Worm (Caenorhabditis elegans) whole organism, L1 larva: Measurements from ENCODE around the gene adm-2.

Experiments
- C04F5.9 ChIP-seq: sonication (generic microtip); optimal IDR thresholded peaks from 2 replicates; lab custom pipeline; 2016; ENCODE audit warnings: missing genetic modification characterization, missing compliant biosample characterization
- F16B12.6 ChIP-seq: fragments of 150-350 bp; optimal IDR thresholded peaks from 2 replicates; lab custom pipeline; 2014; ENCODE audit warnings: missing biosample characterization, missing genetic modification characterization
- aly-2 ChIP-seq: fragments of 150-350 bp; optimal IDR thresholded peaks from 2 replicates; lab custom pipeline; 2014; ENCODE audit warnings: missing biosample characterization, missing genetic modification characterization
- ama-1 ChIP-seq: fragments of 150-350 bp; optimal IDR thresholded peaks from 2 replicates; lab custom pipeline; 2014
- ceh-63 ChIP-seq: fragments of 200-800 bp; sonication (Bioruptor generic); optimal IDR thresholded peaks from 2 replicates; lab custom pipeline; 2018; ENCODE audit warnings: mild to moderate bottlenecking, missing genetic modification characterization, missing compliant biosample characterization
- ceh-8 ChIP-seq: fragments of 200-800 bp; sonication (Bioruptor generic); optimal IDR thresholded peaks from 2 replicates; lab custom pipeline; 2018; ENCODE audit warnings: mild to moderate bottlenecking, missing genetic modification characterization, moderate library complexity, missing compliant biosample characterization
- ceh-82 ChIP-seq, 3 experiments: fragments of 150-350 bp in 1 of 3; sonication (generic microtip) in 2 of 3; optimal IDR thresholded peaks; 2 replicates each; lab custom pipeline; 2014 to 2017; ENCODE audit warnings: missing biosample characterization in 3 of 3, missing genetic modification characterization in 3 of 3
- ceh-88 ChIP-seq: fragments of 200-800 bp; sonication (Bioruptor generic); IDR thresholded peaks from 2 replicates; pipeline ENCODE4 v1.3.6; 2022; ENCODE audit warnings: missing genetic modification characterization, missing compliant biosample characterization
- dpl-1 ChIP-seq, 3 experiments: fragments of 150-350 bp in 2 of 3; sonication (generic microtip) in 1 of 3; optimal IDR thresholded peaks; 2 replicates each; lab custom pipeline; 2014 to 2017; ENCODE audit warnings: missing biosample characterization in 3 of 3, missing genetic modification characterization in 3 of 3, missing genetic modification reagents in 3 of 3
- dsc-1 ChIP-seq: sonication (generic microtip); optimal IDR thresholded peaks from 2 replicates; lab custom pipeline; 2016; ENCODE audit warnings: mild to moderate bottlenecking, missing genetic modification characterization, missing compliant biosample characterization
- efl-3 ChIP-seq: fragments of 200-800 bp; sonication (Bioruptor generic); optimal IDR thresholded peaks from 2 replicates; lab custom pipeline; 2018; ENCODE audit warnings: mild to moderate bottlenecking, missing genetic modification characterization, missing compliant biosample characterization
- egl-13 ChIP-seq: sonication (generic microtip); optimal IDR thresholded peaks from 2 replicates; lab custom pipeline; 2016; ENCODE audit warnings: missing genotype, missing genetic modification reagents, missing genetic modification characterization, missing compliant biosample characterization
- elt-2 ChIP-seq: sonication (generic microtip); optimal IDR thresholded peaks from 2 replicates; lab custom pipeline; 2016; ENCODE audit warnings: missing genetic modification characterization, mild to moderate bottlenecking, inconsistent platforms, missing compliant biosample characterization, missing genetic modification reagents
- elt-3 ChIP-seq, 6 experiments: fragments of 150-350 bp in 1 of 6; sonication (generic microtip); optimal IDR thresholded peaks; 2 replicates each; lab custom pipeline; 2017 to 2018; ENCODE audit warnings: missing biosample characterization in 6 of 6, missing genetic modification characterization in 6 of 6, inconsistent platforms in 1 of 6
- ets-5 ChIP-seq: fragments of 200-800 bp; sonication (Bioruptor generic); IDR thresholded peaks from 2 replicates; pipeline ENCODE4 v1.3.6; 2022; ENCODE audit warnings: missing genetic modification characterization, missing compliant biosample characterization
- fkh-10 ChIP-seq: sonication (generic microtip); optimal IDR thresholded peaks from 2 replicates; lab custom pipeline; 2017; ENCODE audit warnings: missing biosample characterization, missing genetic modification reagents, missing genetic modification characterization
- fkh-4 ChIP-seq: sonication (generic microtip); optimal IDR thresholded peaks from 2 replicates; lab custom pipeline; 2016; ENCODE audit warnings: missing compliant biosample characterization, missing genetic modification characterization, borderline replicate concordance
- hlh-17 ChIP-seq: fragments of 200-800 bp; sonication (Bioruptor generic); optimal IDR thresholded peaks from 2 replicates; lab custom pipeline; 2018; ENCODE audit warnings: missing genetic modification characterization, mild to moderate bottlenecking, missing compliant biosample characterization, moderate library complexity, borderline replicate concordance
- hlh-4 ChIP-seq: sonication (generic microtip); optimal IDR thresholded peaks from 2 replicates; lab custom pipeline; 2016; ENCODE audit warnings: mild to moderate bottlenecking, missing genetic modification characterization, missing compliant biosample characterization
- irx-1 ChIP-seq: sonication (generic microtip); optimal IDR thresholded peaks from 2 replicates; lab custom pipeline; 2016; ENCODE audit warnings: missing genetic modification characterization, missing compliant biosample characterization
- jun-1 ChIP-seq: fragments of 150-350 bp; optimal IDR thresholded peaks from 2 replicates; lab custom pipeline; 2014; ENCODE audit warnings: missing biosample characterization, missing genetic modification reagents, missing genetic modification characterization
- lin-13 ChIP-seq: fragments of 150-350 bp; optimal IDR thresholded peaks from 2 replicates; lab custom pipeline; 2014; ENCODE audit warnings: missing biosample characterization, missing genetic modification reagents, missing genetic modification characterization
- lir-3 ChIP-seq: sonication (generic microtip); optimal IDR thresholded peaks from 2 replicates; lab custom pipeline; 2016; ENCODE audit warnings: mild to moderate bottlenecking, missing genetic modification characterization, moderate library complexity, missing compliant biosample characterization; ENCODE audit not compliant: poor library complexity
- lsy-2 ChIP-seq, 2 experiments: fragments of 150-350 bp; optimal IDR thresholded peaks; 2 replicates each; lab custom pipeline; 2014; ENCODE audit warnings: missing biosample characterization in 2 of 2, missing genetic modification characterization in 2 of 2
- mab-9 ChIP-seq: fragments of 200-800 bp; sonication (Bioruptor generic); IDR thresholded peaks from 2 replicates; pipeline ENCODE4 v1.3.6; 2022; ENCODE audit warnings: missing genetic modification reagents, missing genetic modification characterization, missing compliant biosample characterization
- mef-2 ChIP-seq: fragments of 150-350 bp; optimal IDR thresholded peaks from 2 replicates; lab custom pipeline; 2014; ENCODE audit warnings: missing biosample characterization, missing genetic modification characterization
- mep-1 ChIP-seq: fragments of 150-350 bp; optimal IDR thresholded peaks from 2 replicates; lab custom pipeline; 2014; ENCODE audit warnings: missing biosample characterization, missing genetic modification characterization
- nhr-11 ChIP-seq: fragments of 150-350 bp; optimal IDR thresholded peaks from 2 replicates; lab custom pipeline; 2014; ENCODE audit warnings: missing biosample characterization, missing genetic modification characterization
- nhr-12 ChIP-seq: sonication (generic microtip); optimal IDR thresholded peaks from 2 replicates; lab custom pipeline; 2017; ENCODE audit warnings: missing biosample characterization, missing genetic modification characterization
- nhr-20 ChIP-seq: sonication (generic microtip); optimal IDR thresholded peaks from 2 replicates; lab custom pipeline; 2016; ENCODE audit warnings: mild to moderate bottlenecking, missing genetic modification characterization, missing compliant biosample characterization
- nhr-237 ChIP-seq: fragments of 150-350 bp; optimal IDR thresholded peaks from 2 replicates; lab custom pipeline; 2014; ENCODE audit warnings: missing biosample characterization, missing genetic modification characterization
- nhr-71 ChIP-seq: sonication (generic microtip); optimal IDR thresholded peaks from 2 replicates; lab custom pipeline; 2016; ENCODE audit warnings: mild to moderate bottlenecking, missing genetic modification characterization, moderate library complexity, missing compliant biosample characterization
- nhr-77 ChIP-seq: fragments of 150-350 bp; optimal IDR thresholded peaks from 2 replicates; lab custom pipeline; 2014; ENCODE audit warnings: missing biosample characterization, missing genetic modification characterization
- nhr-85 ChIP-seq: sonication (generic microtip); peaks from one replicate; lab custom pipeline; 2016; ENCODE audit warnings: missing genetic modification characterization, inconsistent platforms, missing compliant biosample characterization
- nhr-90 ChIP-seq: sonication (generic microtip); optimal IDR thresholded peaks from 2 replicates; lab custom pipeline; 2016; ENCODE audit warnings: mild to moderate bottlenecking, missing genetic modification characterization, missing compliant biosample characterization; ENCODE audit not compliant: poor library complexity
- pag-3 ChIP-seq: sonication (generic microtip); optimal IDR thresholded peaks from 2 replicates; lab custom pipeline; 2017; ENCODE audit warnings: missing genetic modification characterization, mild to moderate bottlenecking, missing compliant biosample characterization, antibody characterized with exemption, borderline replicate concordance; ENCODE audit not compliant: insufficient read depth
- pax-3 ChIP-seq: fragments of 200-800 bp; sonication (Bioruptor generic); optimal IDR thresholded peaks from 2 replicates; lab custom pipeline; 2018; ENCODE audit warnings: mild to moderate bottlenecking, missing genetic modification characterization, moderate library complexity, missing compliant biosample characterization
- snpc-4 ChIP-seq: fragments of 150-350 bp; optimal IDR thresholded peaks from 2 replicates; lab custom pipeline; 2014; ENCODE audit warnings: missing biosample characterization, missing genetic modification characterization
- snu-23 ChIP-seq: sonication (generic microtip); optimal IDR thresholded peaks from 2 replicates; lab custom pipeline; 2016; ENCODE audit warnings: missing genetic modification characterization, missing compliant biosample characterization
- sox-4 ChIP-seq: sonication (generic microtip); optimal IDR thresholded peaks from 2 replicates; lab custom pipeline; 2016; ENCODE audit warnings: missing genetic modification characterization, missing compliant biosample characterization
- swsn-7 ChIP-seq: sonication (generic microtip); optimal IDR thresholded peaks from 2 replicates; lab custom pipeline; 2016; ENCODE audit warnings: missing genetic modification characterization, missing compliant biosample characterization
- tbx-2 ChIP-seq: sonication (generic microtip); optimal IDR thresholded peaks from 2 replicates; lab custom pipeline; 2016; ENCODE audit warnings: missing genetic modification characterization, missing compliant biosample characterization
- tlp-1 ChIP-seq: fragments of 150-350 bp; optimal IDR thresholded peaks from 2 replicates; lab custom pipeline; 2014; ENCODE audit warnings: missing biosample characterization, missing genetic modification characterization
- unc-130 ChIP-seq: fragments of 150-350 bp; optimal IDR thresholded peaks from 2 replicates; lab custom pipeline; 2017; ENCODE audit warnings: missing biosample characterization, missing genetic modification characterization, inconsistent platforms
- unc-30 ChIP-seq: sonication (generic microtip); optimal IDR thresholded peaks from 2 replicates; lab custom pipeline; 2017; ENCODE audit warnings: missing biosample characterization, missing genetic modification characterization
- unc-62 ChIP-seq: fragments of 150-350 bp; optimal IDR thresholded peaks from 2 replicates; lab custom pipeline; 2014; ENCODE audit warnings: missing biosample characterization, missing genetic modification reagents, missing genetic modification characterization
- unc-98 ChIP-seq: fragments of 200-800 bp; sonication (Bioruptor generic); IDR thresholded peaks from 2 replicates; pipeline ENCODE4 v1.3.6; 2022; ENCODE audit warnings: missing genetic modification characterization, missing compliant biosample characterization
- xbp-1 ChIP-seq: sonication (generic microtip); optimal IDR thresholded peaks from 2 replicates; lab custom pipeline; 2016; ENCODE audit warnings: missing genetic modification characterization, missing compliant biosample characterization
- zag-1 ChIP-seq: fragments of 150-350 bp; optimal IDR thresholded peaks from 2 replicates; lab custom pipeline; 2014; ENCODE audit warnings: missing biosample characterization, missing genetic modification characterization
- ztf-11 ChIP-seq, 2 experiments: sonication (generic microtip); optimal IDR thresholded peaks; 2 replicates each; lab custom pipeline; 2016 to 2017; ENCODE audit warnings: missing genetic modification characterization in 2 of 2, missing biosample characterization in 1 of 2, missing compliant biosample characterization in 1 of 2
- ztf-4 ChIP-seq: fragments of 150-350 bp; optimal IDR thresholded peaks from 2 replicates; lab custom pipeline; 2014; ENCODE audit warnings: missing biosample characterization, missing genetic modification characterization

Gene adm-2

ce11 chrX:13713857-13714256 lies 26.1 kb downstream of the adm-2 start, which contains the start of gene K11E4.1:
Gene K11E4.1 (plus strand): TSS chrX:13714157.
- TF ChIP-seq lin-13 (GFP tag; lab: Kevin White, UChicago) (no peak), nhr-85 (tag; lab: Kevin White, UChicago) (peak; percentile 45), unc-30 (tag; lab: Kevin White, UChicago) (no peak), nhr-77 (tag; lab: Kevin White, UChicago) (no peak)

ce11 chrX:13714710-13715109 lies 27.0 kb downstream of the adm-2 start:
- no peak for TF ChIP-seq unc-62
- TF ChIP-seq nhr-90 (tag; lab: Kevin White, UChicago), result peak; percentile 25
- no peak for TF ChIP-seq mab-9 (GFP tag; lab: Robert Waterston, UW)
- TF ChIP-seq dsc-1, result no peak
- TF ChIP-seq ets-5 (GFP tag; lab: Robert Waterston, UW), result no peak
- TF ChIP-seq fkh-4 (tag; lab: Kevin White, UChicago), result no peak
- TF ChIP-seq nhr-71 (tag; lab: Kevin White, UChicago), result peak; percentile 68
- TF ChIP-seq irx-1 (tag; lab: Kevin White, UChicago), result no peak
- TF ChIP-seq snpc-4 (tag; lab: Kevin White, UChicago), result no peak
- no peak for TF ChIP-seq ceh-8 (GFP tag; lab: Kevin White, UChicago)
- no peak for TF ChIP-seq egl-13 (tag; lab: Kevin White, UChicago)
- no peak for TF ChIP-seq nhr-12
- peak; percentile 33 for TF ChIP-seq elt-2 (tag; lab: Kevin White, UChicago)
- TF ChIP-seq pag-3, result no peak
- TF ChIP-seq ceh-63 (GFP tag; lab: Kevin White, UChicago), result no peak
- peak; percentile 32 for TF ChIP-seq snu-23 (GFP tag; lab: Kevin White, UChicago)
- TF ChIP-seq nhr-85 (tag; lab: Kevin White, UChicago), result peak; percentile 60
- TF ChIP-seq mep-1, result no peak
- no peak for TF ChIP-seq ztf-11 (tag; optimal IDR thresholded peaks at IDR 0.05; lab: Kevin White, UChicago)
- no peak for TF ChIP-seq elt-3 (tag; optimal IDR thresholded peaks at IDR 0.05; lab: Kevin White, UChicago)
- no peak for TF ChIP-seq efl-3 (GFP tag; lab: Kevin White, UChicago)
- no peak for TF ChIP-seq mef-2 (tag; lab: Kevin White, UChicago)
- no peak for TF ChIP-seq xbp-1 (tag; lab: Kevin White, UChicago)
- TF ChIP-seq unc-98, result no peak
- no peak for TF ChIP-seq sox-4
- no peak for TF ChIP-seq lin-13 (GFP tag; lab: Kevin White, UChicago)
- no peak for TF ChIP-seq lir-3
- no peak for TF ChIP-seq unc-130 (tag; lab: Kevin White, UChicago)
- TF ChIP-seq dpl-1 (GFP tag; optimal IDR thresholded peaks at IDR 0.05; lab: Kevin White, UChicago), result no peak
- no peak for TF ChIP-seq hlh-4 (tag; lab: Kevin White, UChicago)
- no peak for TF ChIP-seq ama-1 (lab: Kevin White, UChicago)
- no peak for TF ChIP-seq tlp-1
- TF ChIP-seq jun-1 (tag; lab: Kevin White, UChicago), result no peak
- TF ChIP-seq zag-1 (tag; lab: Kevin White, UChicago), result no peak
- no peak for TF ChIP-seq ceh-82 (tag; optimal IDR thresholded peaks at IDR 0.05; lab: Kevin White, UChicago)
- TF ChIP-seq ztf-4 (tag; lab: Kevin White, UChicago), result no peak
- peak; percentile 9 for TF ChIP-seq tbx-2 (tag; lab: Kevin White, UChicago)
- TF ChIP-seq ceh-88 (GFP tag; lab: Robert Waterston, UW), result no peak
- no peak for TF ChIP-seq swsn-7 (tag; lab: Kevin White, UChicago)
- TF ChIP-seq aly-2, result no peak
- TF ChIP-seq C04F5.9 (tag; lab: Kevin White, UChicago), result no peak
- TF ChIP-seq hlh-17 (GFP tag; lab: Kevin White, UChicago), result no peak
- peak; percentile 56 for TF ChIP-seq nhr-20 (tag; lab: Kevin White, UChicago)
- no peak for TF ChIP-seq nhr-77 (tag; lab: Kevin White, UChicago)
- no peak for TF ChIP-seq nhr-237
- no peak for TF ChIP-seq pax-3
- no peak for TF ChIP-seq fkh-10 (GFP tag; lab: Kevin White, UChicago)
- TF ChIP-seq nhr-11, result no peak
- peak in 1 of 2 experiments; percentile 14 for TF ChIP-seq lsy-2 (tag; optimal IDR thresholded peaks at IDR 0.05; lab: Kevin White, UChicago)
- TF ChIP-seq F16B12.6 (tag; lab: Kevin White, UChicago), result no peak
